Fruit fly (Drosophila melanogaster) whole organism, embryonic: ENCODE results near the gene SecCl.

ENCODE experiments used
- ATbp ChIP-seq: fragments of 200-800 bp; sonication (Bioruptor generic); optimal IDR thresholded peaks from 2 replicates; lab custom pipeline; 2017; ENCODE audit warnings: missing biosample characterization, mild to moderate bottlenecking, missing genetic modification characterization, missing genetic modification reagents
- Asciz ChIP-seq: fragments of 200-800 bp; sonication (Bioruptor generic); optimal IDR thresholded peaks from 2 replicates; lab custom pipeline; 2017; ENCODE audit warnings: missing biosample characterization, mild to moderate bottlenecking, missing genetic modification characterization, missing genetic modification reagents
- Atf-2 ChIP-seq: fragments of 200-800 bp; sonication (Bioruptor generic); optimal IDR thresholded peaks from 2 replicates; lab custom pipeline; 2016; ENCODE audit warnings: missing biosample characterization, missing genetic modification characterization
- C15 ChIP-seq: fragments of 200-800 bp; sonication (Bioruptor generic); IDR thresholded peaks from 3 replicates; pipeline ENCODE4 v1.3.6; 2022; ENCODE audit warnings: missing biosample characterization, missing genetic modification characterization
- CG10274 ChIP-seq: fragments of 200-800 bp; sonication (Bioruptor generic); optimal IDR thresholded peaks from 3 replicates; lab custom pipeline; 2017; ENCODE audit warnings: missing biosample characterization, mild to moderate bottlenecking, missing genetic modification characterization
- CG11560 ChIP-seq: fragments of 200-800 bp; sonication (Bioruptor generic); IDR thresholded peaks from 3 replicates; pipeline ENCODE4 v1.3.6; 2022; ENCODE audit warnings: missing biosample characterization, missing genetic modification characterization
- CG11723 ChIP-seq: fragments of 200-800 bp; sonication (Bioruptor generic); optimal IDR thresholded peaks from 2 replicates; lab custom pipeline; 2017; ENCODE audit warnings: missing biosample characterization, mild to moderate bottlenecking, missing genetic modification characterization
- CG12104 ChIP-seq: fragments of 200-800 bp; sonication (Bioruptor generic); optimal IDR thresholded peaks from 3 replicates; lab custom pipeline; 2016; ENCODE audit warnings: missing biosample characterization, missing genetic modification characterization
- CG15479 ChIP-seq: fragments of 200-800 bp; sonication (Bioruptor generic); optimal IDR thresholded peaks from 3 replicates; lab custom pipeline; 2019; ENCODE audit warnings: missing biosample characterization, mild to moderate bottlenecking, missing genetic modification characterization, moderate library complexity
- CG15696 ChIP-seq: fragments of 200-800 bp; sonication (Bioruptor generic); optimal IDR thresholded peaks from 2 replicates; lab custom pipeline; 2019; ENCODE audit warnings: missing biosample characterization, mild to moderate bottlenecking, missing genetic modification characterization, moderate library complexity
- CG16863 ChIP-seq: fragments of 200-800 bp; sonication (Bioruptor generic); optimal IDR thresholded peaks from 3 replicates; lab custom pipeline; 2016; ENCODE audit warnings: missing biosample characterization, missing genetic modification characterization
- CG17328 ChIP-seq: fragments of 200-800 bp; sonication (Bioruptor generic); IDR thresholded peaks from 2 replicates; pipeline ENCODE4 v1.3.6; 2022; ENCODE audit warnings: missing biosample characterization, missing genetic modification characterization
- CG17359 ChIP-seq: fragments of 200-800 bp; sonication (Bioruptor generic); optimal IDR thresholded peaks from 3 replicates; lab custom pipeline; 2018; ENCODE audit warnings: missing biosample characterization, mild to moderate bottlenecking, missing genetic modification characterization, moderate library complexity
- CG17385 ChIP-seq: fragments of 200-800 bp; sonication (Bioruptor generic); optimal IDR thresholded peaks from 3 replicates; lab custom pipeline; 2018; ENCODE audit warnings: missing biosample characterization, mild to moderate bottlenecking, missing genetic modification characterization
- CG2120 ChIP-seq: fragments of 200-800 bp; sonication (Bioruptor generic); optimal IDR thresholded peaks from 3 replicates; lab custom pipeline; 2016; ENCODE audit warnings: missing biosample characterization, missing genetic modification characterization
- CG3995 ChIP-seq: fragments of 200-800 bp; sonication (Bioruptor generic); optimal IDR thresholded peaks from 3 replicates; lab custom pipeline; 2016; ENCODE audit warnings: missing biosample characterization, missing genetic modification characterization
- CG4404 ChIP-seq: fragments of 200-800 bp; sonication (Bioruptor generic); IDR thresholded peaks from 2 replicates; pipeline ENCODE4 v1.3.6; 2022; ENCODE audit warnings: missing biosample characterization, missing genetic modification characterization
- CG5180 ChIP-seq: fragments of 200-800 bp; sonication (Bioruptor generic); optimal IDR thresholded peaks from 3 replicates; lab custom pipeline; 2017; ENCODE audit warnings: missing biosample characterization, missing genetic modification characterization, mild to moderate bottlenecking, moderate library complexity, missing genetic modification reagents
- CG5245 ChIP-seq: fragments of 200-800 bp; sonication (Bioruptor generic); optimal IDR thresholded peaks from 3 replicates; lab custom pipeline; 2016; ENCODE audit warnings: missing biosample characterization, missing genetic modification characterization
- CG6813 ChIP-seq: fragments of 200-800 bp; sonication (Bioruptor generic); optimal IDR thresholded peaks from 2 replicates; lab custom pipeline; 2017; ENCODE audit warnings: missing biosample characterization, missing genetic modification characterization, mild to moderate bottlenecking, moderate library complexity, missing genetic modification reagents
- CG7271 ChIP-seq: fragments of 200-800 bp; sonication (Bioruptor generic); optimal IDR thresholded peaks from 2 replicates; lab custom pipeline; 2018; ENCODE audit warnings: missing biosample characterization, mild to moderate bottlenecking, missing genetic modification characterization, moderate library complexity
- CG7786 ChIP-seq: fragments of 200-800 bp; sonication (Bioruptor generic); optimal IDR thresholded peaks from 2 replicates; lab custom pipeline; 2016; ENCODE audit warnings: missing biosample characterization, missing genetic modification characterization
- CG7839 ChIP-seq: fragments of 200-800 bp; sonication (Bioruptor generic); optimal IDR thresholded peaks from 3 replicates; lab custom pipeline; 2018; ENCODE audit warnings: missing biosample characterization, mild to moderate bottlenecking, missing genetic modification characterization, moderate library complexity
- CG7963 ChIP-seq: fragments of 200-800 bp; sonication (Bioruptor generic); IDR thresholded peaks from 3 replicates; pipeline ENCODE4 v1.3.6; 2022; ENCODE audit warnings: missing biosample characterization, missing genetic modification characterization; ENCODE audit not compliant: partially characterized antibody
- CG7987 ChIP-seq: fragments of 200-800 bp; sonication (Bioruptor generic); optimal IDR thresholded peaks from 2 replicates; lab custom pipeline; 2018; ENCODE audit warnings: missing biosample characterization, mild to moderate bottlenecking, missing genetic modification characterization, moderate library complexity
- Doc3 ChIP-seq: fragments of 200-800 bp; sonication (Bioruptor generic); IDR thresholded peaks from 3 replicates; pipeline ENCODE4 v1.3.6; 2022; ENCODE audit warnings: missing biosample characterization, missing genetic modification characterization; ENCODE audit not compliant: partially characterized antibody
- E2f2 ChIP-seq: fragments of 200-800 bp; sonication (Bioruptor generic); IDR thresholded peaks from 2 replicates; pipeline ENCODE4 v1.3.6; 2022; ENCODE audit warnings: missing biosample characterization, missing genetic modification characterization
- GATAe ChIP-seq: fragments of 200-800 bp; sonication (Bioruptor generic); conservative IDR thresholded peaks from 2 replicates; pipeline ENCODE4 v1.3.6; 2022; ENCODE audit warnings: missing biosample characterization, missing genetic modification characterization
- Jarid2 ChIP-seq: fragments of 200-800 bp; sonication (Bioruptor generic); optimal IDR thresholded peaks from 3 replicates; lab custom pipeline; 2017; ENCODE audit warnings: mild to moderate bottlenecking, missing biosample characterization, missing genetic modification reagents, missing genetic modification characterization
- NFAT ChIP-seq: fragments of 200-800 bp; sonication (Bioruptor generic); IDR thresholded peaks from 2 replicates; pipeline ENCODE4 v1.3.6; 2022; ENCODE audit warnings: missing biosample characterization, missing genetic modification characterization
- Nf-YB ChIP-seq: fragments of 200-800 bp; sonication (Bioruptor generic); optimal IDR thresholded peaks from 3 replicates; lab custom pipeline; 2019; ENCODE audit warnings: missing biosample characterization, mild to moderate bottlenecking, missing genetic modification characterization, moderate library complexity
- Ssrp ChIP-seq: fragments of 200-800 bp; sonication (Bioruptor generic); optimal IDR thresholded peaks from 2 replicates; lab custom pipeline; 2018; ENCODE audit warnings: missing biosample characterization, mild to moderate bottlenecking, missing genetic modification characterization, moderate library complexity
- ac ChIP-seq: fragments of 200-800 bp; sonication (Bioruptor generic); optimal IDR thresholded peaks from 3 replicates; lab custom pipeline; 2017; ENCODE audit warnings: missing biosample characterization, mild to moderate bottlenecking, missing genetic modification characterization
- ash1 ChIP-seq: fragments of 200-800 bp; sonication (Bioruptor generic); optimal IDR thresholded peaks from 2 replicates; lab custom pipeline; 2018; ENCODE audit warnings: missing biosample characterization, mild to moderate bottlenecking, missing genetic modification characterization
- disco-r ChIP-seq: fragments of 200-800 bp; sonication (Bioruptor generic); optimal IDR thresholded peaks from 2 replicates; lab custom pipeline; 2016; ENCODE audit warnings: missing biosample characterization, missing genetic modification characterization
- eyg ChIP-seq: fragments of 200-800 bp; sonication (Bioruptor generic); optimal IDR thresholded peaks from 3 replicates; lab custom pipeline; 2016; ENCODE audit warnings: missing biosample characterization, missing genetic modification characterization
- hkb ChIP-seq, 2 experiments: fragments of 200-800 bp in 1 of 2; fragments of >200 bp in 1 of 2; sonication (Bioruptor generic) in 1 of 2; IDR thresholded peaks in 1 of 2; optimal IDR thresholded peaks in 1 of 2; 2 replicates each; pipeline versions ENCODE4 v1.3.6 to Lab custom; 2017 to 2022; ENCODE audit warnings: missing biosample characterization in 1 of 2, missing genetic modification characterization in 1 of 2
- lmd ChIP-seq: fragments of 200-800 bp; sonication (Bioruptor generic); IDR thresholded peaks from 2 replicates; pipeline ENCODE4 v1.3.6; 2022; ENCODE audit warnings: missing biosample characterization, missing genetic modification characterization
- mam ChIP-seq: fragments of 200-800 bp; sonication (Bioruptor generic); optimal IDR thresholded peaks from 3 replicates; lab custom pipeline; 2016; ENCODE audit warnings: missing biosample characterization, missing genetic modification characterization
- mld ChIP-seq: fragments of 200-800 bp; sonication (Bioruptor generic); IDR thresholded peaks from 3 replicates; pipeline ENCODE4 v1.3.6; 2022; ENCODE audit warnings: missing biosample characterization, missing genetic modification characterization; ENCODE audit not compliant: partially characterized antibody
- repo ChIP-seq: fragments of 200-800 bp; sonication (Bioruptor generic); optimal IDR thresholded peaks from 2 replicates; lab custom pipeline; 2016; ENCODE audit warnings: missing biosample characterization, missing genetic modification characterization
- schlank ChIP-seq: fragments of 200-800 bp; sonication (Bioruptor generic); optimal IDR thresholded peaks from 2 replicates; lab custom pipeline; 2018; ENCODE audit warnings: missing biosample characterization, mild to moderate bottlenecking, missing genetic modification characterization
- sens-2 ChIP-seq: fragments of 200-800 bp; sonication (Bioruptor generic); IDR thresholded peaks from 2 replicates; pipeline ENCODE4 v1.3.6; 2022; ENCODE audit warnings: missing biosample characterization, missing genetic modification characterization
- sr ChIP-seq: fragments of 200-800 bp; sonication (Bioruptor generic); IDR thresholded peaks from 3 replicates; pipeline ENCODE4 v1.3.6; 2022; ENCODE audit warnings: missing biosample characterization, missing genetic modification characterization
- tup ChIP-seq: fragments of 200-800 bp; sonication (Bioruptor generic); optimal IDR thresholded peaks from 2 replicates; lab custom pipeline; 2016; ENCODE audit warnings: missing biosample characterization, mild to moderate bottlenecking, missing genetic modification characterization, moderate library complexity
- twi ChIP-seq: fragments of 200-800 bp; optimal IDR thresholded peaks from 2 replicates; lab custom pipeline; 2019; ENCODE audit warnings: missing biosample characterization, mild to moderate bottlenecking, missing genetic modification characterization, moderate library complexity
- unc-4 ChIP-seq: fragments of 200-800 bp; sonication (Bioruptor generic); IDR thresholded peaks from 2 replicates; pipeline ENCODE4 v1.3.6; 2022; ENCODE audit warnings: missing biosample characterization, missing genetic modification characterization; ENCODE audit not compliant: partially characterized antibody
- yki ChIP-seq: fragments of >200 bp; optimal IDR thresholded peaks from 3 replicates; lab custom pipeline; 2018
- zfh1 ChIP-seq: fragments of 200-800 bp; sonication (Bioruptor generic); IDR thresholded peaks from 3 replicates; pipeline ENCODE4 v1.3.6; 2022; ENCODE audit warnings: missing biosample characterization, missing genetic modification characterization

The SecCl gene

DNA sequence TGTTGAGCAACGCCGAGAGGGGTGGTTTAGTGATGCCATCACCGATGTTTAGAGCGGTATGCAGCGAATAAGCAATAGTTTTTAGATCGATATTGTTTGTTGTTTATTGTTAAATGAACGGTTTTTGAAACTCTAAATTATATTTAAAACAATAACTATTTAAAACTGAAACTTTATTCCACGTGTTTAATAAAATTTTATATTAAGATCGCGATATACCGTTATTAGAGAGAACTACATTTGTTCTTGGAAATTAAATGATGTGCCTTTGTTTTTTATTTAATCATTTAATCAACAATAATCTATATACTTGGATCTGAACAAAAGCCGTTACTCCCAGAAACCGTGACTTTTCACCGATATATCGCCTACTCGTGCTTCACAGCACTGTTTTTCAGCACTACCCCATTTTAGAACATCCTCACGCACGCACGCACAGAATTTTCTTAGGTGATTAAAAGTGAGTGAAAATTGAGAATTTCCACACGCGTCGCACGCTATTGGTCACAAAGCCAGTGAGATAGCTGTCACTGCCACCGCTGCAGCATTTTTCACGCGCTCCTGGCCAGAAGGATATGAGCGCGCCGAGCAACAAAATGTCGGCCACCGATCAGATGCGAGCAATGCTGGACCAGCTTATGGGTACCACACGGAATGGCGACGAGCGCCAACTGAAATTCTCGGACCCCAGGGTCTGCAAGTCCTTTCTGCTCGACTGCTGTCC lies 44.1 kb downstream of the SecCl start, which contains the start of the genes U4-U6-60K and CG7564 (continued):
- TF ChIP-seq schlank (tag; lab: Kevin White, UChicago) (no peak), Nf-YB (GFP tag; lab: Kevin White, UChicago) (peak; percentile 31), E2f2 (GFP tag; lab: Robert Waterston, UW) (no peak), CG6813 (GFP tag; lab: Kevin White, UChicago) (no peak), Ssrp (tag; lab: Kevin White, UChicago) (peak; percentile 67), NFAT (GFP tag; lab: Robert Waterston, UW) (peak; percentile 76), CG15479 (no peak), Atf-2 (GFP tag; lab: Kevin White, UChicago) (peak; percentile 32), CG7271 (tag; lab: Kevin White, UChicago) (no peak), hkb (optimal IDR thresholded peaks at IDR 0.05; lab: Kevin White, UChicago) (peak; percentile 61), hkb (GFP tag; IDR thresholded peaks at IDR 0.05; lab: Robert Waterston, UW) (no peak), ac (GFP tag; lab: Kevin White, UChicago) (no peak), CG16863 (GFP tag; lab: Kevin White, UChicago) (no peak), Doc3 (GFP tag; lab: Robert Waterston, UW) (peak; percentile 87), sens-2 (no peak), CG3995 (GFP tag; lab: Kevin White, UChicago) (peak; percentile 99), yki (lab: Kevin White, UChicago) (no peak), mld (GFP tag; lab: Robert Waterston, UW) (peak; percentile 95), CG12104 (GFP tag; lab: Kevin White, UChicago) (peak; percentile 71), repo (no peak), unc-4 (GFP tag; lab: Robert Waterston, UW) (peak; percentile 89), C15 (GFP tag; lab: Robert Waterston, UW) (no peak), Asciz (no peak), CG5180 (GFP tag; lab: Kevin White, UChicago) (no peak), CG11560 (tag; lab: Robert Waterston, UW) (no peak), CG7839 (tag; lab: Kevin White, UChicago) (peak; percentile 60), CG7963 (GFP tag; lab: Robert Waterston, UW) (peak; percentile 92), CG17328 (GFP tag; lab: Robert Waterston, UW) (no peak; the same call in 1 of the 2 replicates), twi (tag; lab: Kevin White, UChicago) (peak; percentile 14), sr (GFP tag; lab: Robert Waterston, UW) (no peak), CG7786 (GFP tag; lab: Kevin White, UChicago) (peak; percentile 53), CG4404 (GFP tag; lab: Robert Waterston, UW) (peak; percentile 58), ATbp (GFP tag; lab: Kevin White, UChicago) (no peak), eyg (GFP tag; lab: Kevin White, UChicago) (peak; percentile 44), CG17359 (tag; lab: Kevin White, UChicago) (peak; percentile 9), CG15696 (tag; lab: Kevin White, UChicago) (peak; percentile 38), lmd (peak; percentile 62; the same call in 1 of the 2 replicates), CG5245 (GFP tag; lab: Kevin White, UChicago) (peak; percentile 8), tup (peak; percentile 15), ash1 (GFP tag; lab: Kevin White, UChicago) (no peak), CG10274 (peak; percentile 41), zfh1 (no peak), CG11723 (GFP tag; lab: Kevin White, UChicago) (peak; percentile 45), mam (peak; percentile 69), CG7987 (no peak), CG2120 (GFP tag; lab: Kevin White, UChicago) (peak; percentile 81), CG17385 (GFP tag; lab: Kevin White, UChicago) (peak; percentile 42), GATAe (no peak), Jarid2 (GFP tag; lab: Kevin White, UChicago) (peak; percentile 17), disco-r (peak; percentile 26)
